Worm (Caenorhabditis elegans) whole organism, L2 larva: Measurements from ENCODE around the gene pcs-1.

Experiments
- aly-2 ChIP-seq: fragments of 150-350 bp; optimal IDR thresholded peaks from 2 replicates; lab custom pipeline; 2014; ENCODE audit warnings: missing biosample characterization, missing genetic modification characterization
- crh-2 ChIP-seq: sonication (generic microtip); optimal IDR thresholded peaks from 2 replicates; lab custom pipeline; 2017; ENCODE audit warnings: missing biosample characterization, missing genetic modification characterization
- gmeb-1 ChIP-seq: fragments of 150-350 bp; optimal IDR thresholded peaks from 2 replicates; lab custom pipeline; 2014; ENCODE audit warnings: missing biosample characterization, missing genetic modification characterization
- lin-39 ChIP-seq: fragments of 150-350 bp; optimal IDR thresholded peaks from 2 replicates; lab custom pipeline; 2014; ENCODE audit warnings: missing biosample characterization, missing genetic modification reagents, missing genetic modification characterization
- mdl-1 ChIP-seq, 2 experiments: fragments of 150-350 bp in 1 of 2; sonication (generic microtip) in 1 of 2; optimal IDR thresholded peaks; 2 replicates each; lab custom pipeline; 2017; ENCODE audit warnings: missing biosample characterization in 2 of 2, missing genetic modification characterization in 2 of 2
- nhr-11 ChIP-seq: fragments of 150-350 bp; optimal IDR thresholded peaks from 2 replicates; lab custom pipeline; 2014; ENCODE audit warnings: missing biosample characterization, missing genetic modification characterization
- nhr-129 ChIP-seq: fragments of 150-350 bp; optimal IDR thresholded peaks from 2 replicates; lab custom pipeline; 2014; ENCODE audit warnings: missing biosample characterization, missing genetic modification characterization
- nhr-77 ChIP-seq: fragments of 150-350 bp; optimal IDR thresholded peaks from 2 replicates; lab custom pipeline; 2014; ENCODE audit warnings: missing biosample characterization, missing genetic modification characterization
- unc-62 ChIP-seq: fragments of 150-350 bp; optimal IDR thresholded peaks from 2 replicates; lab custom pipeline; 2014; ENCODE audit warnings: missing biosample characterization, missing genetic modification reagents, missing genetic modification characterization
- zag-1 ChIP-seq: fragments of 150-350 bp; optimal IDR thresholded peaks from 2 replicates; lab custom pipeline; 2014; ENCODE audit warnings: missing biosample characterization, missing genetic modification characterization
- ztf-1 ChIP-seq: fragments of 200-800 bp; sonication (Bioruptor generic); conservative IDR thresholded peaks from 2 replicates; pipeline ENCODE4 v1.3.6; 2022; ENCODE audit warnings: missing genetic modification characterization, missing compliant biosample characterization
- ztf-11 ChIP-seq: sonication (generic microtip); optimal IDR thresholded peaks from 2 replicates; lab custom pipeline; 2017; ENCODE audit warnings: missing biosample characterization, missing genetic modification characterization

ce11 chrII:11569213-11569868 lies 8.2 kb downstream of the pcs-1 start, which contains the start of the genes F54D5.23 and F54D5.4:
- TF ChIP-seq nhr-129 (tag; lab: Kevin White, UChicago) (no peak), ztf-1 (GFP tag; lab: Robert Waterston, UW) (no peak), nhr-77 (tag; lab: Kevin White, UChicago) (no peak), mdl-1 (tag; optimal IDR thresholded peaks at IDR 0.05; lab: Kevin White, UChicago) (no peak), zag-1 (no peak), gmeb-1 (tag; lab: Kevin White, UChicago) (no peak), ztf-11 (tag; lab: Kevin White, UChicago) (no peak), aly-2 (tag; lab: Kevin White, UChicago) (no peak), crh-2 (tag; lab: Kevin White, UChicago) (no peak), lin-39 (tag; lab: Kevin White, UChicago) (no peak), unc-62 (GFP tag; lab: Kevin White, UChicago) (no peak), nhr-11 (tag; lab: Kevin White, UChicago) (no peak)
